Worm (Caenorhabditis elegans) whole organism, late embryonic: Measurements from ENCODE around the gene F01D5.6.

Experiments used
- dmd-4 ChIP-seq: sonication (generic microtip); optimal IDR thresholded peaks from 2 replicates; lab custom pipeline; 2016; ENCODE audit warnings: borderline replicate concordance, missing genetic modification characterization, missing compliant biosample characterization
- eyg-1 ChIP-seq: sonication (generic microtip); optimal IDR thresholded peaks from 2 replicates; lab custom pipeline; 2016; ENCODE audit warnings: missing genotype, missing genetic modification characterization, missing compliant biosample characterization
- fax-1 ChIP-seq: sonication (generic microtip); optimal IDR thresholded peaks from 2 replicates; lab custom pipeline; 2016; ENCODE audit warnings: missing genotype, missing genetic modification characterization, missing compliant biosample characterization
- hlh-30 ChIP-seq: sonication (generic microtip); optimal IDR thresholded peaks from 2 replicates; lab custom pipeline; 2017; ENCODE audit warnings: antibody characterized with exemption, missing genetic modification characterization, missing compliant biosample characterization; ENCODE audit not compliant: insufficient read depth
- hlh-8 ChIP-seq: sonication (generic microtip); optimal IDR thresholded peaks from 2 replicates; lab custom pipeline; 2016; ENCODE audit warnings: missing genotype, missing genetic modification characterization, missing compliant biosample characterization
- lim-6 ChIP-seq: sonication (generic microtip); optimal IDR thresholded peaks from 2 replicates; lab custom pipeline; 2016; ENCODE audit warnings: missing genetic modification characterization, missing compliant biosample characterization
- nhr-11 ChIP-seq: fragments of 150-350 bp; optimal IDR thresholded peaks from 2 replicates; lab custom pipeline; 2014; ENCODE audit warnings: missing biosample characterization, missing genetic modification characterization
- odd-2 ChIP-seq: sonication (generic microtip); optimal IDR thresholded peaks from 2 replicates; lab custom pipeline; 2017; ENCODE audit warnings: antibody characterized with exemption, mild to moderate bottlenecking, missing genetic modification characterization, missing compliant biosample characterization
- syd-9 ChIP-seq: sonication (generic microtip); optimal IDR thresholded peaks from 2 replicates; lab custom pipeline; 2016; ENCODE audit warnings: mild to moderate bottlenecking, missing genetic modification characterization, moderate library complexity, missing compliant biosample characterization
- tbx-7 ChIP-seq: sonication (generic microtip); optimal IDR thresholded peaks from 2 replicates; lab custom pipeline; 2016; ENCODE audit warnings: missing genotype, missing genetic modification characterization, missing compliant biosample characterization
- unc-3 ChIP-seq, 2 experiments: fragments of 200-800 bp in 1 of 2; sonication (Bioruptor generic) in 1 of 2; sonication (generic microtip) in 1 of 2; conservative IDR thresholded peaks in 1 of 2; optimal IDR thresholded peaks in 1 of 2; 2 replicates each; pipeline versions ENCODE4 v1.3.6 to Lab custom; 2016 to 2022; ENCODE audit warnings: missing compliant biosample characterization in 2 of 2, missing genetic modification characterization in 2 of 2, missing genetic modification reagents in 1 of 2

ce11 chrII:14046491-14046890 is 40.2 kb downstream of the F01D5.6 start:
- TF ChIP-seq unc-3 (GFP tag; conservative IDR thresholded peaks at IDR 0.05; lab: Robert Waterston, UW) (no peak), unc-3 (tag; optimal IDR thresholded peaks at IDR 0.05; lab: Kevin White, UChicago) (no peak), nhr-11 (tag; lab: Kevin White, UChicago) (no peak), hlh-30 (tag; lab: Kevin White, UChicago) (no peak), fax-1 (tag; lab: Kevin White, UChicago) (no peak), odd-2 (no peak), lim-6 (tag; lab: Kevin White, UChicago) (no peak), syd-9 (no peak), hlh-8 (tag; lab: Kevin White, UChicago) (no peak), dmd-4 (tag; lab: Kevin White, UChicago) (no peak), tbx-7 (tag; lab: Kevin White, UChicago) (no peak), eyg-1 (tag; lab: Kevin White, UChicago) (no peak)
